Worm (Caenorhabditis elegans): ENCODE data around the gene bath-41.
A peak's percentile ranks its signal among the peaks of the same experiment; 100 is the strongest.

Gene bath-41

DNA sequence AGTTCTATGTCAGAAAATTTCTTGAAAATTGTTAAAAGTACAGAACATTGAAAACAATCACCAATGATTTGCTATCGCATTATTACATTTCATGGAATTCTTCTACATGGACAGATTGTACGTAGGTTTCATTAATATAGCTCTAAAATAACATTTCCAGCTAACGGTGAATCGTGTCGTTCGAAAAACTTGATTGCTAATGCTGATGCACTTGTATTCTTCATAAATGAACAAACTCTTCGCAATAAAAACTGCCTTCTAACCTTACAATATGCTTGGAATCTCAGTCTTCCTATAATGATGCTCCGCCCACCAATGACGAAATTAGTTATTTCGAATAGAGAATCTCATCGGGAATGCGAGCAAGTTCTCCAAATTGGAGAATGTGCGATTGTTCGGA lies 16.5 kb downstream of the bath-41 start, which contains the start of gene F37A4.6:
TSS of gene F37A4.6 (plus strand) at position 301 of the 400 bp plus-strand sequence.
- no peak for TF ChIP-seq sptf-1 (tag; optimal IDR thresholded peaks at IDR 0.05)
- no peak for TF ChIP-seq zip-8 (tag; optimal IDR thresholded peaks at IDR 0.05)
- TF ChIP-seq ham-2 (GFP tag; optimal IDR thresholded peaks at IDR 0.05) = no peak
- TF ChIP-seq nhr-28 (tag; optimal IDR thresholded peaks at IDR 0.05) = no peak
- no peak for TF ChIP-seq sem-2 (GFP tag; optimal IDR thresholded peaks at IDR 0.05)
- TF ChIP-seq nhr-12 (tag; optimal IDR thresholded peaks at IDR 0.05) = no peak
- TF ChIP-seq hlh-1 (tag; optimal IDR thresholded peaks at IDR 0.05) = no peak
- TF ChIP-seq lin-32 (GFP tag; optimal IDR thresholded peaks at IDR 0.05) = no peak
- no peak for TF ChIP-seq elt-1 (tag; optimal IDR thresholded peaks at IDR 0.05; ENCODE audit: borderline replicate concordance, insufficient read depth)

DNA sequence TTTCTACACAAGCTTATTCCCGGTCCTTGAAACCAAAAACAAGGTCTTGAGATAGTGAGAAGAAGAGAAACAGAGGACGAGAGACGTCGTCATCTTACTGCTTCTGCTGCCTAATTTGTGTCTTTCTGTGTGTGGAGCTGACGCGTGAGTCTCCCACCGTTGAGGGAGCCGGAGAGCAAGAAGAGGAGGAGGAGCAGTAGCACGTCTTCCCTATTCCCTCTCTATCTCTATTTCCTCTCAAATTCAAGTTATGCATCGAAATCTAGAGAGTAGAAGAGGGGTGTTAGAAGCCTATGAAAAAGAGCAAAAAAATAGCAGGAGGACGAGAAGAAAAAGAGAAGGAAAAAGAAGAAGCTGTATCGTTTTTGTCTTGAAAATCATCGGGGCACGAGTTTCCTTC lies 26.9 kb downstream of the bath-41 start:
- TF ChIP-seq ces-1 (GFP tag; optimal IDR thresholded peaks at IDR 0.05) = peak; percentile 69
- TF ChIP-seq tbx-8 (GFP tag; optimal IDR thresholded peaks at IDR 0.05) = no peak
- TF ChIP-seq mls-2 (tag; optimal IDR thresholded peaks at IDR 0.05) = no peak
- TF ChIP-seq blmp-1 (tag; optimal IDR thresholded peaks at IDR 0.05) = no peak
- no peak for TF ChIP-seq pha-4 (tag; optimal IDR thresholded peaks at IDR 0.05)
- TF ChIP-seq elt-1 (tag; optimal IDR thresholded peaks at IDR 0.05; ENCODE audit: borderline replicate concordance, insufficient read depth) = no peak
- TF ChIP-seq nhr-2 (tag; optimal IDR thresholded peaks at IDR 0.05) = no peak

DNA sequence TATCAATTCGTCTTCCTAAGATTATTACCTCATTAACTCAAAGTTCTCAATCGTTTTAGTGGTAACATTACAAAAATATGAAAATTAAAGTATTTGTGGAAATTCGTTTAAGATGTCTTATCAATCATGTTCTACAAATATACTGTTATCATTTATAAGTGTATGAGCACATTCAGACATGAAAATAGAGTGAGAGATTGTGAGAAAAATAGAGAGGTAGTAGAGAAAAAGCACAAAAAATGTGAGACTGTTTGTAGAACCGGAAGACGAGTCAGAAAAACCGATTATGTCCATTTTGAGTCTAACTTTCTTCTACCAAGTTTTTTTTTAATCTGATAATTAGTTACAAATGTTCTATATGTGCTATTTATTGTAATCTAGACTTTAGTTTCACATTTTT lies 28.8 kb downstream of the bath-41 start:
- TF ChIP-seq nhr-12 (tag; optimal IDR thresholded peaks at IDR 0.05) (no peak), ham-2 (GFP tag; optimal IDR thresholded peaks at IDR 0.05) (no peak), lsy-2 (tag; optimal IDR thresholded peaks at IDR 0.05) (no peak), unc-39 (tag; optimal IDR thresholded peaks at IDR 0.05) (no peak), cnd-1 (tag; optimal IDR thresholded peaks at IDR 0.05) (no peak), sptf-1 (tag; optimal IDR thresholded peaks at IDR 0.05) (no peak), blmp-1 (tag; optimal IDR thresholded peaks at IDR 0.05) (no peak), flh-1 (GFP tag; optimal IDR thresholded peaks at IDR 0.05) (no peak), sem-2 (GFP tag; optimal IDR thresholded peaks at IDR 0.05) (no peak), elt-3 (tag; optimal IDR thresholded peaks at IDR 0.05) (no peak)

DNA sequence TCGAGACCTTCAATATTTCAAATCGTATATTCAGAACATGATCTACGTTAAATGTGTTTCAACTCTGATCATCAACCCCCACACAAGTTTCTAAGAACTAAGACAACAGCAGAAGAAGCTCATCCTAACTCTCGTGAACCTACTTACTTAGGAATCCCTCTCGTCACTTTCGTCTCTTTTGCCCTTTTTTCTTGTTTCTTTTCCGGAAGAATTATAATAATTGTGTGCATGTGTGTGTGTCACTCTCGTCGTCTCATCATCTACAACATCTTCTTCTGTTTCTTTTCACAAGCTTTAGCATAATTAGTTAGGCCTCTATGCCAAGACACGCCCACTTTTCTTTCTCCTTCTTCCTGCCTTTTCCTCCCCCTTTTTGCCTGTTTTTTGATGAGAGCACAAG lies 31.6 kb downstream of the bath-41 start:
- TF ChIP-seq ces-1 (GFP tag; optimal IDR thresholded peaks at IDR 0.05) = peak; percentile 57
- no peak for TF ChIP-seq nhr-12 (tag; optimal IDR thresholded peaks at IDR 0.05)

DNA sequence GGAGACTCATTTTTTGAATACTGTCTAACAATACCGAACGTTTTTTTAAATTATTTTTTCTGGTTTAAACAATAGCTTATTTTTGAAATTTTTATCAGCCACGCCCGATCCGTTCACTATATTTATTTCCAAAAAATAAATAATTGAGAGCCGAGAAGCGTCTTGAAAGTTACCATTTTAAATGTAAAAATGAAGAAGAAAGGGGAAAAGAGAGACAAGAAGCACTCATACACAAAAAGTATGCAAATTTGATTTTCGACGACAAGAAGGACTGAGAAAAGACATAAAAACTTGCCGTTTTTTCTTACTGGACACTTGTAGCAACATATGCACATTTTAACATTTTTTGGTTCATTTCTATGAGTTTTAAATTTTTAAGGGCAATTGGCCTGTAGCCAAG lies 40.3 kb downstream of the bath-41 start:
- TF ChIP-seq ces-1 (GFP tag; optimal IDR thresholded peaks at IDR 0.05) = peak; percentile 54
- no peak for TF ChIP-seq ceh-43 (GFP tag; optimal IDR thresholded peaks at IDR 0.05)
- no peak for TF ChIP-seq drap-1 (GFP tag; optimal IDR thresholded peaks at IDR 0.05)
- no peak for TF ChIP-seq nhr-28 (tag; optimal IDR thresholded peaks at IDR 0.05)
- TF ChIP-seq nhr-237 (tag; optimal IDR thresholded peaks at IDR 0.05) = no peak

DNA sequence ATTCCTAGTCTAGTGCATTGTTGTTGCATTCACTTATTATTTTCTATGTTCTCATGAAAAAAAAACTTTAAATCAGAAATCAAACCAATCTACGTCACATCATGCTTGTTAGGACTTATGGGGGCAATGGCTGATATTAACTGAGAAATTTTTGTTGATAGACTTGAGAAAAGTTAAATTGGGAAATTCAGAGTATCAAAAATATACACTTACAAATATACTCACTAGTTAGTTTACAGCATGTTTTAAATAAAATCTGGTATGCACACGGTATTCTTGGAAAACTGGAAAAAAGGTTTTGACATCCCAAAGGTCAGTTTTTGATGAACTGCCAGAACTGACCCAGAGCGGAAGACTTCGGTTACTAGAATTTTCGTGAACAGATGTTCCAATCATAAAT lies 41.1 kb downstream of the bath-41 start:
- TF ChIP-seq sptf-1 (tag; optimal IDR thresholded peaks at IDR 0.05) (no peak), nhr-237 (tag; optimal IDR thresholded peaks at IDR 0.05) (no peak)

DNA sequence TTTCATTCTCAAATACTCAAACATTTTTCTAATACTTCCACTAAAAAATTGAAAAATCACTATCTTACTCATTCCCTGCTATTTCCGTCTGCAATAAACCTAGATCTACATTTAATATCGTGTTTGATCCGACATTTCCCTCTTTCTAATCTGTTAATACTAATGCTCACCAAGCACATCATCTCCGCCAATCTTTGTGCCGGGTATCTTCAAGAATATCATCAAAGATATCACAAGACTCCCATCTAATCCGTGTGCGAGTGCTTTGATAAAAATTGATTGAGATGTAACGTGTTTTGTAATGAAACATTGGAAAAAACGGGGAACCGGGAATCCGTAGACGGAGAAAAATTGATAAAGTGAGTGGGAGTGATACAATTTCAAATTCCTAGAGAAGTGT lies 42.7 kb downstream of the bath-41 start:
- TF ChIP-seq mep-1 (tag; optimal IDR thresholded peaks at IDR 0.05) (no peak), ceh-83 (GFP tag; optimal IDR thresholded peaks at IDR 0.05) (no peak), bed-3 (GFP tag; optimal IDR thresholded peaks at IDR 0.05) (no peak), mls-2 (tag; optimal IDR thresholded peaks at IDR 0.05) (no peak), elt-1 (tag; optimal IDR thresholded peaks at IDR 0.05; ENCODE audit: borderline replicate concordance, insufficient read depth) (no peak), unc-39 (tag; optimal IDR thresholded peaks at IDR 0.05) (no peak), lin-32 (GFP tag; optimal IDR thresholded peaks at IDR 0.05) (no peak)

DNA sequence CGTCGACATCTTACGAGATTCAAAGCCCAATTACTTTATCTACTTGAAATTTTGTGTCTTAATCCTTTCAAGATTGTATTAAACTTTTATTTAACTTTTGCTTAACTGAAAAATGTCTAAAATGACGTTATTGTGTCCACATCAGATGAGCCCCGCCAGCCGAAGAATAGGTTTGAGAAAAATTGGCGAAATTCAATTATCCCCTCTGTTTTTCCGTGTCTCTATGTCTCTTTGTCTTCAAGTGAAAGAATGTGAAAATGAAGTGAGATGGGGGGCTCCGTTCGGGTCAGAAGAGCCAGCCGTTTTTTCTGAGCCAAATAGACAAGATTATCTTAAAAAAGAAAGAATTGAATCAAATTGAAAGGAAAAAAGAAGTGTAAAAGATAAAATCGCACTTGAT lies 44.8 kb downstream of the bath-41 start:
- TF ChIP-seq unc-120 (tag; optimal IDR thresholded peaks at IDR 0.05; ENCODE audit: poor library complexity, severe bottlenecking) = no peak
- peak; percentile 55 for TF ChIP-seq ces-1 (GFP tag; optimal IDR thresholded peaks at IDR 0.05)
